Fruit fly (Drosophila melanogaster) whole organism, embryonic: ENCODE results near the gene CG13360.

Experiments used
- Asciz ChIP-seq: fragments of 200-800 bp; sonication (Bioruptor generic); optimal IDR thresholded peaks from 2 replicates; lab custom pipeline; 2017; ENCODE audit warnings: missing biosample characterization, mild to moderate bottlenecking, missing genetic modification characterization, missing genetic modification reagents
- Awh ChIP-seq: fragments of 200-800 bp; sonication (Bioruptor generic); IDR thresholded peaks from 2 replicates; pipeline ENCODE4, ENCODE4 v1.3.6; 2022; ENCODE audit warnings: missing biosample characterization, missing genetic modification characterization
- C15 ChIP-seq: fragments of 200-800 bp; sonication (Bioruptor generic); IDR thresholded peaks from 3 replicates; pipeline ENCODE4 v1.3.6; 2022; ENCODE audit warnings: missing biosample characterization, missing genetic modification characterization
- CG10654 ChIP-seq: fragments of 200-800 bp; sonication (Bioruptor generic); optimal IDR thresholded peaks from 2 replicates; lab custom pipeline; 2016; ENCODE audit warnings: missing biosample characterization, missing genetic modification characterization
- CG11093 ChIP-seq: fragments of 200-800 bp; sonication (Bioruptor generic); IDR thresholded peaks from 3 replicates; pipeline ENCODE4 v1.3.6; 2022; ENCODE audit warnings: missing biosample characterization, missing genetic modification characterization
- CG11398 ChIP-seq: fragments of 200-800 bp; sonication (Bioruptor generic); optimal IDR thresholded peaks from 2 replicates; lab custom pipeline; 2016; ENCODE audit warnings: missing biosample characterization, missing genetic modification characterization
- CG11456 ChIP-seq: fragments of 200-800 bp; sonication (Bioruptor generic); IDR thresholded peaks from 3 replicates; pipeline ENCODE4 v1.3.6; 2022; ENCODE audit warnings: missing biosample characterization, missing genetic modification characterization
- CG14050 ChIP-seq: fragments of 200-800 bp; sonication (Bioruptor generic); IDR thresholded peaks from 3 replicates; pipeline ENCODE4 v1.3.6; 2022; ENCODE audit warnings: missing biosample characterization, missing genetic modification characterization
- CG15479 ChIP-seq: fragments of 200-800 bp; sonication (Bioruptor generic); optimal IDR thresholded peaks from 3 replicates; lab custom pipeline; 2019; ENCODE audit warnings: missing biosample characterization, mild to moderate bottlenecking, missing genetic modification characterization, moderate library complexity
- CG15601 ChIP-seq: fragments of 200-800 bp; sonication (Bioruptor generic); optimal IDR thresholded peaks from 3 replicates; lab custom pipeline; 2019; ENCODE audit warnings: missing biosample characterization, mild to moderate bottlenecking, missing genetic modification characterization, moderate library complexity
- CG16815 ChIP-seq: fragments of 200-800 bp; sonication (Bioruptor generic); optimal IDR thresholded peaks from 3 replicates; lab custom pipeline; 2017; ENCODE audit warnings: missing biosample characterization, mild to moderate bottlenecking, missing genetic modification characterization
- CG2120 ChIP-seq: fragments of 200-800 bp; sonication (Bioruptor generic); optimal IDR thresholded peaks from 3 replicates; lab custom pipeline; 2016; ENCODE audit warnings: missing biosample characterization, missing genetic modification characterization
- CG30020 ChIP-seq: fragments of 200-800 bp; optimal IDR thresholded peaks from 2 replicates; lab custom pipeline; 2019; ENCODE audit warnings: missing biosample characterization, mild to moderate bottlenecking, missing genetic modification characterization, moderate library complexity
- CG3838 ChIP-seq: fragments of 200-800 bp; sonication (Bioruptor generic); optimal IDR thresholded peaks from 3 replicates; lab custom pipeline; 2016; ENCODE audit warnings: missing biosample characterization, missing genetic modification characterization
- CG4707 ChIP-seq: fragments of 200-800 bp; sonication (Bioruptor generic); optimal IDR thresholded peaks from 2 replicates; lab custom pipeline; 2018; ENCODE audit warnings: missing biosample characterization, mild to moderate bottlenecking, missing genetic modification characterization, moderate library complexity
- CG5180 ChIP-seq: fragments of 200-800 bp; sonication (Bioruptor generic); optimal IDR thresholded peaks from 3 replicates; lab custom pipeline; 2017; ENCODE audit warnings: missing biosample characterization, missing genetic modification characterization, mild to moderate bottlenecking, moderate library complexity, missing genetic modification reagents
- CG6813 ChIP-seq: fragments of 200-800 bp; sonication (Bioruptor generic); optimal IDR thresholded peaks from 2 replicates; lab custom pipeline; 2017; ENCODE audit warnings: missing biosample characterization, missing genetic modification characterization, mild to moderate bottlenecking, moderate library complexity, missing genetic modification reagents
- CG9215 ChIP-seq: fragments of 200-800 bp; sonication (Bioruptor generic); IDR thresholded peaks from 2 replicates; pipeline ENCODE4 v1.3.6; 2022; ENCODE audit warnings: missing biosample characterization, missing genetic modification characterization
- CG9727 ChIP-seq: fragments of 200-800 bp; sonication (Bioruptor generic); optimal IDR thresholded peaks from 3 replicates; lab custom pipeline; 2017; ENCODE audit warnings: missing biosample characterization, mild to moderate bottlenecking, missing genetic modification characterization
- CG9797 ChIP-seq: fragments of 200-800 bp; sonication (Bioruptor generic); optimal IDR thresholded peaks from 3 replicates; lab custom pipeline; 2018; ENCODE audit warnings: missing biosample characterization, mild to moderate bottlenecking, missing genetic modification characterization
- Camta ChIP-seq: fragments of 200-800 bp; sonication (Bioruptor generic); optimal IDR thresholded peaks from 2 replicates; lab custom pipeline; 2016; ENCODE audit warnings: missing biosample characterization, missing genetic modification characterization
- Dip2 ChIP-seq: fragments of 200-800 bp; sonication (Bioruptor generic); IDR thresholded peaks from 2 replicates; pipeline ENCODE4 v1.3.6; 2022; ENCODE audit warnings: missing biosample characterization, missing genetic modification characterization
- Dip3 ChIP-seq: fragments of 200-800 bp; sonication (Bioruptor generic); optimal IDR thresholded peaks from 3 replicates; lab custom pipeline; 2016; ENCODE audit warnings: missing biosample characterization, missing genetic modification characterization
- Ets97D ChIP-seq: fragments of 200-800 bp; sonication (Bioruptor generic); optimal IDR thresholded peaks from 3 replicates; lab custom pipeline; 2016; ENCODE audit warnings: missing biosample characterization, missing genetic modification characterization
- Gug ChIP-seq: fragments of 200-800 bp; sonication (Bioruptor generic); IDR thresholded peaks from 4 replicates; pipeline ENCODE4 v1.3.6; 2022; ENCODE audit warnings: missing biosample characterization, missing genetic modification characterization
- H15 ChIP-seq: fragments of 200-800 bp; sonication (Bioruptor generic); IDR thresholded peaks from 3 replicates; pipeline ENCODE4 v1.3.6; 2022; ENCODE audit warnings: missing biosample characterization, missing genetic modification characterization
- H2.0 ChIP-seq: fragments of 200-800 bp; sonication (Bioruptor generic); IDR thresholded peaks from 2 replicates; pipeline ENCODE4 v1.3.6; 2022; ENCODE audit warnings: missing biosample characterization, missing genetic modification characterization
- Hr3 ChIP-seq: fragments of 200-800 bp; sonication (Bioruptor generic); optimal IDR thresholded peaks from 3 replicates; lab custom pipeline; 2016; ENCODE audit warnings: missing biosample characterization, missing genetic modification characterization
- Lim3 ChIP-seq: fragments of 200-800 bp; sonication (Bioruptor generic); IDR thresholded peaks from 2 replicates; pipeline ENCODE4 v1.3.6; 2022; ENCODE audit warnings: missing biosample characterization, missing genetic modification characterization
- MTF-1 ChIP-seq: fragments of 200-800 bp; sonication (Bioruptor generic); optimal IDR thresholded peaks from 2 replicates; lab custom pipeline; 2018; ENCODE audit warnings: missing biosample characterization, mild to moderate bottlenecking, missing genetic modification characterization, borderline replicate concordance
- Med ChIP-seq: fragments of 200-800 bp; sonication (Bioruptor generic); peaks from one replicate; lab custom pipeline; 2016; ENCODE audit warnings: missing biosample characterization, missing genetic modification characterization, mild to moderate bottlenecking, inconsistent platforms, moderate library complexity
- Mrtf ChIP-seq: fragments of 200-800 bp; sonication (Bioruptor generic); IDR thresholded peaks from 3 replicates; pipeline ENCODE4 v1.3.6; 2022; ENCODE audit warnings: missing biosample characterization, missing genetic modification characterization
- Myb ChIP-seq: fragments of 200-800 bp; sonication (Bioruptor generic); optimal IDR thresholded peaks from 2 replicates; lab custom pipeline; 2016; ENCODE audit warnings: missing biosample characterization, missing genetic modification characterization
- Ravus ChIP-seq: fragments of 200-800 bp; sonication (Bioruptor generic); IDR thresholded peaks from 2 replicates; pipeline ENCODE4 v1.3.6; 2022; ENCODE audit warnings: missing biosample characterization, missing genetic modification characterization
- Rx ChIP-seq: fragments of 200-800 bp; sonication (Bioruptor generic); IDR thresholded peaks from 2 replicates; pipeline ENCODE4 v1.3.6; 2022; ENCODE audit warnings: missing biosample characterization, missing genetic modification characterization
- YL-1 ChIP-seq: fragments of 200-800 bp; sonication (Bioruptor generic); optimal IDR thresholded peaks from 3 replicates; lab custom pipeline; 2017; ENCODE audit warnings: missing biosample characterization, mild to moderate bottlenecking, missing genetic modification characterization
- cas ChIP-seq: fragments of 200-800 bp; sonication (Bioruptor generic); IDR thresholded peaks from 2 replicates; pipeline ENCODE4 v1.3.6; 2022; ENCODE audit warnings: missing biosample characterization, missing genetic modification characterization
- chm ChIP-seq: fragments of 200-800 bp; sonication (Bioruptor generic); IDR thresholded peaks from 2 replicates; pipeline ENCODE4 v1.3.6; 2022; ENCODE audit warnings: missing biosample characterization, missing genetic modification characterization
- crc ChIP-seq: fragments of 200-800 bp; sonication (Bioruptor generic); optimal IDR thresholded peaks from 2 replicates; lab custom pipeline; 2016; ENCODE audit warnings: missing biosample characterization, missing genetic modification characterization
- danr ChIP-seq: fragments of 200-800 bp; sonication (Bioruptor generic); IDR thresholded peaks from 2 replicates; pipeline ENCODE4 v1.3.6; 2022; ENCODE audit warnings: missing biosample characterization, missing genetic modification characterization
- dm ChIP-seq: fragments of 200-800 bp; sonication (Bioruptor generic); optimal IDR thresholded peaks from 3 replicates; lab custom pipeline; 2016; ENCODE audit warnings: missing biosample characterization, missing genetic modification characterization
- gro ChIP-seq: fragments of 200-800 bp; sonication (Bioruptor generic); optimal IDR thresholded peaks from 2 replicates; lab custom pipeline; 2016; ENCODE audit warnings: missing biosample characterization, missing genetic modification characterization
- lmd ChIP-seq: fragments of 200-800 bp; sonication (Bioruptor generic); IDR thresholded peaks from 2 replicates; pipeline ENCODE4 v1.3.6; 2022; ENCODE audit warnings: missing biosample characterization, missing genetic modification characterization
- luna ChIP-seq: fragments of 200-800 bp; sonication (Bioruptor generic); optimal IDR thresholded peaks from 2 replicates; lab custom pipeline; 2016; ENCODE audit warnings: missing biosample characterization, missing genetic modification characterization
- pnt ChIP-seq: fragments of 200-800 bp; sonication (Bioruptor generic); optimal IDR thresholded peaks from 3 replicates; lab custom pipeline; 2016; ENCODE audit warnings: missing biosample characterization, missing genetic modification characterization
- run ChIP-seq: fragments of 200-800 bp; sonication (Bioruptor generic); optimal IDR thresholded peaks from 3 replicates; lab custom pipeline; 2018; ENCODE audit warnings: missing biosample characterization, mild to moderate bottlenecking, missing genetic modification characterization
- scrt ChIP-seq: fragments of 200-800 bp; sonication (Bioruptor generic); optimal IDR thresholded peaks from 2 replicates; lab custom pipeline; 2018; ENCODE audit warnings: missing biosample characterization, mild to moderate bottlenecking, missing genetic modification characterization, moderate library complexity
- sima ChIP-seq: fragments of 200-800 bp; sonication (Bioruptor generic); optimal IDR thresholded peaks from 2 replicates; lab custom pipeline; 2016; ENCODE audit warnings: missing biosample characterization, missing genetic modification characterization
- tin ChIP-seq: fragments of 200-800 bp; sonication (Bioruptor generic); optimal IDR thresholded peaks from 3 replicates; lab custom pipeline; 2016; ENCODE audit warnings: missing biosample characterization, missing genetic modification characterization
- tna ChIP-seq: fragments of 200-800 bp; sonication (Bioruptor generic); IDR thresholded peaks from 2 replicates; pipeline ENCODE4 v1.3.6; 2022; ENCODE audit warnings: missing biosample characterization, missing genetic modification characterization; ENCODE audit not compliant: partially characterized antibody
- usp ChIP-seq: fragments of >200 bp; optimal IDR thresholded peaks from 2 replicates; lab custom pipeline; 2017; ENCODE audit warnings: missing biosample characterization, missing genetic modification characterization
- wdn ChIP-seq: fragments of 200-800 bp; sonication (Bioruptor generic); IDR thresholded peaks from 2 replicates; pipeline ENCODE4 v1.3.6; 2022; ENCODE audit warnings: missing biosample characterization, missing genetic modification characterization

Gene CG13360

dm6 chrX:765039-765508 lies 24.8 kb downstream of the CG13360 start, which contains the start of gene RpL22 (continued):
- TF ChIP-seq Myb (GFP tag; lab: Kevin White, UChicago), result peak; percentile 89
- TF ChIP-seq CG9797, result peak; percentile 99
- peak; percentile 44 for TF ChIP-seq CG30020
- TF ChIP-seq CG4707 (GFP tag; lab: Kevin White, UChicago), result peak; percentile 83
- peak; percentile 60; the same call in 1 of the 2 replicates for TF ChIP-seq danr (GFP tag; lab: Robert Waterston, UW)
- TF ChIP-seq CG5180 (GFP tag; lab: Kevin White, UChicago), result peak; percentile 68
- TF ChIP-seq cas (GFP tag; lab: Robert Waterston, UW), result peak; percentile 80
- TF ChIP-seq wdn, result peak; percentile 76
- TF ChIP-seq H2.0, result peak; percentile 69
- TF ChIP-seq Ets97D (GFP tag; lab: Kevin White, UChicago), result peak; percentile 100
- TF ChIP-seq CG6813 (GFP tag; lab: Kevin White, UChicago), result peak; percentile 95
- no peak for TF ChIP-seq Lim3
- TF ChIP-seq Mrtf, result peak; percentile 60; the same call in 2 of the 3 replicates
- TF ChIP-seq Dip3 (GFP tag; lab: Kevin White, UChicago), result peak; percentile 87
- TF ChIP-seq gro (GFP tag; lab: Kevin White, UChicago), result peak; percentile 90
- peak; percentile 85 for TF ChIP-seq luna (GFP tag; lab: Kevin White, UChicago)
- TF ChIP-seq CG14050 (GFP tag; lab: Robert Waterston, UW), result peak; percentile 77
- TF ChIP-seq CG9215, result peak; percentile 54
- no peak for TF ChIP-seq tna (GFP tag; lab: Robert Waterston, UW)
- TF ChIP-seq run, result peak; percentile 72
- peak; percentile 84 for TF ChIP-seq CG10654
- peak; percentile 21; the same call in 1 of the 2 replicates for TF ChIP-seq Ravus (GFP tag; lab: Robert Waterston, UW)
- peak; percentile 99 for TF ChIP-seq Med (GFP tag; lab: Kevin White, UChicago)
- peak; percentile 79 for TF ChIP-seq Awh
- TF ChIP-seq MTF-1 (GFP tag; lab: Kevin White, UChicago), result peak; percentile 93
- TF ChIP-seq Gug (GFP tag; lab: Robert Waterston, UW), result peak; percentile 51; the same call in 2 of the 4 replicates
- peak; percentile 86 for TF ChIP-seq scrt (GFP tag; lab: Kevin White, UChicago)
- TF ChIP-seq C15 (GFP tag; lab: Robert Waterston, UW), result peak; percentile 73; the same call in 1 of the 3 replicates
- peak; percentile 76 for TF ChIP-seq CG15601 (tag; lab: Kevin White, UChicago)
- TF ChIP-seq CG2120 (GFP tag; lab: Kevin White, UChicago), result peak; percentile 74
- peak; percentile 87 for TF ChIP-seq Rx (GFP tag; lab: Robert Waterston, UW)
- TF ChIP-seq CG15479 (GFP tag; lab: Kevin White, UChicago), result no peak
- peak; percentile 52; the same call in 1 of the 3 replicates for TF ChIP-seq CG11093 (GFP tag; lab: Robert Waterston, UW)
- peak; percentile 76 for TF ChIP-seq tin (GFP tag; lab: Kevin White, UChicago)
- peak; percentile 78 for TF ChIP-seq sima (GFP tag; lab: Kevin White, UChicago)
- peak; percentile 88 for TF ChIP-seq Asciz
- peak; percentile 92 for TF ChIP-seq chm (GFP tag; lab: Robert Waterston, UW)
- TF ChIP-seq CG11398 (GFP tag; lab: Kevin White, UChicago), result peak; percentile 92
- TF ChIP-seq lmd, result peak; percentile 67
- TF ChIP-seq dm (GFP tag; lab: Kevin White, UChicago), result peak; percentile 99
- peak; percentile 68 for TF ChIP-seq pnt (GFP tag; lab: Kevin White, UChicago)
- peak; percentile 93 for TF ChIP-seq CG9727 (GFP tag; lab: Kevin White, UChicago)
- TF ChIP-seq YL-1 (GFP tag; lab: Kevin White, UChicago), result peak; percentile 96
- peak; percentile 84 for TF ChIP-seq H15 (GFP tag; lab: Robert Waterston, UW)
- peak; percentile 91 for TF ChIP-seq Camta (GFP tag; lab: Kevin White, UChicago)
- no peak for TF ChIP-seq Dip2 (GFP tag; lab: Robert Waterston, UW)
- peak; percentile 71 for TF ChIP-seq CG16815 (GFP tag; lab: Kevin White, UChicago)
- TF ChIP-seq CG11456 (GFP tag; lab: Robert Waterston, UW), result peak; percentile 96
- TF ChIP-seq CG3838 (GFP tag; lab: Kevin White, UChicago), result peak; percentile 42
- TF ChIP-seq Hr3 (GFP tag; lab: Kevin White, UChicago), result peak; percentile 67
- no peak for TF ChIP-seq usp
- peak; percentile 84 for TF ChIP-seq crc (GFP tag; lab: Kevin White, UChicago)
